Fruit fly (Drosophila melanogaster) whole organism, embryonic: Measurements from ENCODE around the gene CG7377.

Experiments
- CG14014 ChIP-seq: fragments of 200-800 bp; sonication (Bioruptor generic); IDR thresholded peaks from 2 replicates; pipeline ENCODE4 v1.3.6; 2022; ENCODE audit warnings: missing biosample characterization, missing genetic modification characterization
- chinmo ChIP-seq: fragments of 200-800 bp; sonication (Bioruptor generic); IDR thresholded peaks from 4 replicates; pipeline ENCODE4 v1.3.6; 2022; ENCODE audit warnings: missing biosample characterization, missing genetic modification characterization; ENCODE audit not compliant: partially characterized antibody

dm6 chr3L:11551949-11552348, 37.5 kb upstream of the CG7377 start:
- no peak for TF ChIP-seq CG14014 (GFP tag; lab: Robert Waterston, UW)
- no peak for TF ChIP-seq chinmo (GFP tag; lab: Robert Waterston, UW)
